Worm (Caenorhabditis elegans): ENCODE data around the gene R09F10.8.

DNA sequence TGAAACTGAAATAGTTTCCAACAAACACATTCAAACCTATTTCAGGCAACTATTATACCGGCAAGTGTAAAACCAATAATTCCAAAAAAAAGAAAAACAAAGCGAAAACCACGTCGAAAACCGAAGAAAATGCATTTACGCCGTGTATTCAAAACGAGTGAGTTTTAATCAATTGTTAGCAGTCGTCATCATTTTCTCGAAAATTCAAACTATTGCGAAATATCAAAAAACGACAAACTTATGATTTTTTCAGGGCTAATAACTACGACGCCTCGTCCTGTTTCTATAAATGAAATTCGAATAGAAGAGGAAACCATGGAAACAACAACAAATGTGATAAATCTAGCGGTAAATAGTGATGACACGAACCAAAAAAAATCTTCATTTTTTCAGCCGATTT, 40.1 kb downstream of the R09F10.8 start:
- TF ChIP-seq nhr-12 (tag; optimal IDR thresholded peaks at IDR 0.05) = no peak
- no peak for TF ChIP-seq jun-1 (tag; optimal IDR thresholded peaks at IDR 0.05)
- TF ChIP-seq unc-62 (GFP tag; optimal IDR thresholded peaks at IDR 0.05) = no peak
- no peak for TF ChIP-seq sea-2 (GFP tag; optimal IDR thresholded peaks at IDR 0.05)
- TF ChIP-seq fkh-10 (GFP tag; optimal IDR thresholded peaks at IDR 0.05) = no peak
- TF ChIP-seq ceh-82 (tag; optimal IDR thresholded peaks at IDR 0.05) = no peak

All from whole organism, L3 larva.